Fruit fly (Drosophila melanogaster): Measurements from ENCODE around the gene PGRP-LC.
A peak's percentile ranks its signal among the peaks of the same experiment; 100 is the strongest.

PGRP-LC gene

dm6 chr3L:9397156-9397555, 58.5 kb downstream of the PGRP-LC start (continued):
- peak; percentile 48 for TF ChIP-seq CG2202 (tag; optimal IDR thresholded peaks at IDR 0.05)
- no peak for TF ChIP-seq CG3065 (GFP tag; optimal IDR thresholded peaks at IDR 0.05)
- no peak for TF ChIP-seq da (GFP tag; optimal IDR thresholded peaks at IDR 0.05)
- TF ChIP-seq bcd (GFP tag; optimal IDR thresholded peaks at IDR 0.05) = peak; percentile 65
- no peak for TF ChIP-seq vvl (GFP tag; IDR thresholded peaks at IDR 0.05)
- TF ChIP-seq gro (GFP tag; optimal IDR thresholded peaks at IDR 0.05) = peak; percentile 94
- peak; percentile 4 for TF ChIP-seq CG17912 (GFP tag; optimal IDR thresholded peaks at IDR 0.05)
- peak; percentile 67 for TF ChIP-seq ara (GFP tag; IDR thresholded peaks at IDR 0.05)
- TF ChIP-seq ems (GFP tag; optimal IDR thresholded peaks at IDR 0.05) = peak; percentile 38
- TF ChIP-seq Nf-YA (GFP tag; IDR thresholded peaks at IDR 0.05) = 0 out of 2 replicates have a peak, but pooled peaks have one; percentile 31
- TF ChIP-seq bowl (GFP tag; IDR thresholded peaks at IDR 0.05) = no peak
- peak; percentile 42 for TF ChIP-seq CG14965 (GFP tag; optimal IDR thresholded peaks at IDR 0.05; ENCODE audit: borderline replicate concordance)
- TF ChIP-seq so (GFP tag; IDR thresholded peaks at IDR 0.05) = peak; percentile 55; the same call in 2 of the 3 replicates
- TF ChIP-seq schlank (tag; optimal IDR thresholded peaks at IDR 0.05) = peak; percentile 89
- TF ChIP-seq CG2712 (tag; optimal IDR thresholded peaks at IDR 0.05) = peak; percentile 47
- peak; percentile 50 for TF ChIP-seq Jarid2 (GFP tag; optimal IDR thresholded peaks at IDR 0.05)
- TF ChIP-seq CG4360 (GFP tag; IDR thresholded peaks at IDR 0.05) = no peak
- peak; percentile 41; the same call in 1 of the 2 replicates for TF ChIP-seq CG1024 (GFP tag; IDR thresholded peaks at IDR 0.05)
- no peak for TF ChIP-seq Stat92E (GFP tag; optimal IDR thresholded peaks at IDR 0.05)
- peak; percentile 2 for TF ChIP-seq Kr (GFP tag; optimal IDR thresholded peaks at IDR 0.05)
- no peak for TF ChIP-seq Dref (GFP tag; IDR thresholded peaks at IDR 0.05)
- peak; percentile 57 for TF ChIP-seq Max (GFP tag; optimal IDR thresholded peaks at IDR 0.05)
- TF ChIP-seq CG6791 (GFP tag; IDR thresholded peaks at IDR 0.05; ENCODE audit: partially characterized antibody) = no peak
- TF ChIP-seq Hr51 (GFP tag; optimal IDR thresholded peaks at IDR 0.05) = peak in 1 of 2 experiments; percentile 30
- no peak for TF ChIP-seq sc (optimal IDR thresholded peaks at IDR 0.05)
- peak; percentile 28 for TF ChIP-seq sc (GFP tag; optimal IDR thresholded peaks at IDR 0.05)
- peak; percentile 76 for TF ChIP-seq CG1792 (GFP tag; optimal IDR thresholded peaks at IDR 0.05)
- peak; percentile 16 for TF ChIP-seq lbe (GFP tag; optimal IDR thresholded peaks at IDR 0.05)
- TF ChIP-seq mirr (GFP tag; optimal IDR thresholded peaks at IDR 0.05) = peak; percentile 92
- TF ChIP-seq gsb-n (tag; optimal IDR thresholded peaks at IDR 0.05) = peak; percentile 38
- TF ChIP-seq CG17829 (tag; optimal IDR thresholded peaks at IDR 0.05) = no peak
- no peak for TF ChIP-seq phol (tag; optimal IDR thresholded peaks at IDR 0.05)
- TF ChIP-seq CG18764 (GFP tag; optimal IDR thresholded peaks at IDR 0.05) = peak; percentile 48
- TF ChIP-seq ato (GFP tag; IDR thresholded peaks at IDR 0.05; ENCODE audit: partially characterized antibody) = no peak
- no peak for TF ChIP-seq bbx (GFP tag; IDR thresholded peaks at IDR 0.05; ENCODE audit: partially characterized antibody)
- peak; percentile 82 for TF ChIP-seq CG31365 (tag; optimal IDR thresholded peaks at IDR 0.05)
- peak; percentile 82 for TF ChIP-seq scrt (GFP tag; optimal IDR thresholded peaks at IDR 0.05)
- TF ChIP-seq NC2β (GFP tag; optimal IDR thresholded peaks at IDR 0.05) = peak; percentile 9
- TF ChIP-seq PHDP (tag; optimal IDR thresholded peaks at IDR 0.05) = peak; percentile 51
- TF ChIP-seq Asciz (GFP tag; optimal IDR thresholded peaks at IDR 0.05) = peak; percentile 85
- TF ChIP-seq CG12391 (tag; optimal IDR thresholded peaks at IDR 0.05) = peak; percentile 6
- TF ChIP-seq nom (GFP tag; optimal IDR thresholded peaks at IDR 0.05) = peak; percentile 60
- TF ChIP-seq CG15269 (tag; optimal IDR thresholded peaks at IDR 0.05) = peak; percentile 1
- TF ChIP-seq gfzf (GFP tag; optimal IDR thresholded peaks at IDR 0.05) = no peak
- peak; percentile 26 for TF ChIP-seq CoRest (tag; optimal IDR thresholded peaks at IDR 0.05)
- TF ChIP-seq CG4328 (GFP tag; optimal IDR thresholded peaks at IDR 0.05) = peak; percentile 70
- TF ChIP-seq CG7745 (tag; optimal IDR thresholded peaks at IDR 0.05) = no peak
- peak; percentile 33; the same call in 1 of the 2 replicates for TF ChIP-seq rib (GFP tag; IDR thresholded peaks at IDR 0.05)
- TF ChIP-seq CG12659 (GFP tag; optimal IDR thresholded peaks at IDR 0.05) = peak; percentile 20
- no peak for TF ChIP-seq pita (GFP tag; optimal IDR thresholded peaks at IDR 0.05)
